Worm (Caenorhabditis elegans) whole organism, midembryonic: Measurements from ENCODE around the gene smgl-2.
"Not testable (repeated sequence)": the region's sequence is repeated elsewhere in the genome, so short reads cannot be mapped to it uniquely, and the experiment has no call there.

Experiments
- T22C8.4 ChIP-seq: fragments of 200-800 bp; sonication (Bioruptor generic); IDR thresholded peaks from 2 replicates; pipeline ENCODE4 v1.3.6; 2022; ENCODE audit warnings: missing genetic modification characterization, missing compliant biosample characterization
- cog-1 ChIP-seq: sonication (generic microtip); optimal IDR thresholded peaks from 2 replicates; lab custom pipeline; 2016; ENCODE audit warnings: missing genetic modification characterization, missing compliant biosample characterization
- ref-1 ChIP-seq: fragments of 200-800 bp; sonication (Bioruptor generic); conservative IDR thresholded peaks from 2 replicates; pipeline ENCODE4 v1.3.6; 2022; ENCODE audit warnings: missing genetic modification reagents, missing genetic modification characterization, missing compliant biosample characterization

DNA sequence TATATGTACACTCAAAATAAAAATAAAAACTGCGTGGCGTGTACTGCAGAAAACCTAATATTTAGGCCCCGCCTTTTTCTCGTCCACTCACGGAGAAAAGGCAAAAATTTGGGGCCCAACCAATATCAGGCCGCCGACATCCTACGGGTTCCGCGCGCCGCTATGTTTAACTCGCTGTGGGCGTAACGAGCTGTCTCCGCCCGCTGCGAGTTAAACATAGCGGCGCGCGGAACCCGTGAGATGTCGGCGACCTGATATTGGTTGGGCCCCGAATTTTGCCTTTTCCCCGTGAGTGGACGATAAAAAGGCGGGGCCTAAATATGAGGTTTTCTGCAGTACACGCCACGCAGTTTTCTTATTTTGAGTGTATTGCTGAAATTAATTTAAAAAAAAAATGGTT is 45.2 kb downstream of the smgl-2 start:
- TF ChIP-seq T22C8.4 (GFP tag; lab: Robert Waterston, UW); ref-1 (GFP tag; lab: Robert Waterston, UW); cog-1 (tag; lab: Kevin White, UChicago): not testable (repeated sequence)
